Fruit fly (Drosophila melanogaster): ENCODE results near the gene Jon25Biii.

The Jon25Biii gene

dm6 chr2L:4915715-4916153 is 34.8 kb downstream of the Jon25Biii start (continued):
- TF ChIP-seq CG8944 (GFP tag; optimal IDR thresholded peaks at IDR 0.05) (no peak), CG7556 (GFP tag; optimal IDR thresholded peaks at IDR 0.05) (peak; percentile 40), CG13424 (tag; optimal IDR thresholded peaks at IDR 0.05) (peak; percentile 24), Sry-δ (GFP tag; optimal IDR thresholded peaks at IDR 0.05) (no peak), CG15601 (tag; optimal IDR thresholded peaks at IDR 0.05) (peak; percentile 7), CG1647 (GFP tag; optimal IDR thresholded peaks at IDR 0.05) (no peak), CG10565 (GFP tag; optimal IDR thresholded peaks at IDR 0.05) (no peak), da (GFP tag; optimal IDR thresholded peaks at IDR 0.05) (no peak), ara (GFP tag; IDR thresholded peaks at IDR 0.05) (no peak), CG4328 (GFP tag; optimal IDR thresholded peaks at IDR 0.05) (no peak), CG30431 (GFP tag; optimal IDR thresholded peaks at IDR 0.05) (peak; percentile 11), klu (GFP tag; IDR thresholded peaks at IDR 0.05) (no peak), CG18476 (GFP tag; optimal IDR thresholded peaks at IDR 0.05) (no peak), CG2875 (GFP tag; optimal IDR thresholded peaks at IDR 0.05) (no peak), gce (GFP tag; IDR thresholded peaks at IDR 0.05) (no peak), Poxn (GFP tag; IDR thresholded peaks at IDR 0.05) (no peak), Hey (tag; optimal IDR thresholded peaks at IDR 0.05) (no peak), kay (GFP tag; optimal IDR thresholded peaks at IDR 0.05) (no peak), Hr39 (optimal IDR thresholded peaks at IDR 0.05) (no peak), D19A (tag; optimal IDR thresholded peaks at IDR 0.05) (peak; percentile 36), Dek (tag; optimal IDR thresholded peaks at IDR 0.05) (no peak), CTCF (GFP tag; optimal IDR thresholded peaks at IDR 0.05) (no peak), CG17186 (GFP tag; optimal IDR thresholded peaks at IDR 0.05) (no peak), CG8924 (tag; optimal IDR thresholded peaks at IDR 0.05) (peak; percentile 41), CG8281 (tag; optimal IDR thresholded peaks at IDR 0.05) (no peak), CG4282 (GFP tag; optimal IDR thresholded peaks at IDR 0.05) (no peak), ranshi (GFP tag; IDR thresholded peaks at IDR 0.05) (no peak), Antp (GFP tag; optimal IDR thresholded peaks at IDR 0.05) (no peak), Sox100B (GFP tag; optimal IDR thresholded peaks at IDR 0.05) (peak; percentile 40), sna (GFP tag; IDR thresholded peaks at IDR 0.05; ENCODE audit: partially characterized antibody) (no peak), sim (GFP tag; IDR thresholded peaks at IDR 0.05) (no peak), fd3F (GFP tag; optimal IDR thresholded peaks at IDR 0.05) (no peak), ab (GFP tag; optimal IDR thresholded peaks at IDR 0.05) (no peak), CG15269 (tag; optimal IDR thresholded peaks at IDR 0.05) (peak; percentile 7), CG10321 (GFP tag; IDR thresholded peaks at IDR 0.05) (no peak), bsh (GFP tag; optimal IDR thresholded peaks at IDR 0.05) (peak in 1 of 2 experiments; percentile 24), Doc2 (GFP tag; IDR thresholded peaks at IDR 0.05) (no peak), MESR4 (GFP tag; optimal IDR thresholded peaks at IDR 0.05) (no peak), Dip2 (GFP tag; IDR thresholded peaks at IDR 0.05) (no peak), CG4360 (GFP tag; IDR thresholded peaks at IDR 0.05) (peak; percentile 46), HmgD (GFP tag; optimal IDR thresholded peaks at IDR 0.05) (no peak), B-H2 (GFP tag; optimal IDR thresholded peaks at IDR 0.05) (no peak), vnd (GFP tag; IDR thresholded peaks at IDR 0.05; ENCODE audit: partially characterized antibody) (no peak), schlank (tag; optimal IDR thresholded peaks at IDR 0.05) (no peak), crc (GFP tag; optimal IDR thresholded peaks at IDR 0.05) (no peak), dmrt11E (tag; optimal IDR thresholded peaks at IDR 0.05) (peak; percentile 38), tin (GFP tag; optimal IDR thresholded peaks at IDR 0.05) (peak; percentile 8), Abd-B (GFP tag; optimal IDR thresholded peaks at IDR 0.05) (no peak), pfk (GFP tag; optimal IDR thresholded peaks at IDR 0.05) (no peak), usp (GFP tag; optimal IDR thresholded peaks at IDR 0.05) (no peak), CG11560 (tag; IDR thresholded peaks at IDR 0.05) (no peak), Trl (optimal IDR thresholded peaks at IDR 0.05) (no peak), Trl (GFP tag; optimal IDR thresholded peaks at IDR 0.05) (no peak)
